Fruit fly (Drosophila melanogaster) S2 (cell line): Measurements from ENCODE around the gene zye.

Experiments used
- CG8478 ChIP-seq: fragments of >200 bp; optimal IDR thresholded peaks from 2 replicates; lab custom pipeline; 2018
- CTCF ChIP-seq, 2 experiments: fragments of >200 bp; optimal IDR thresholded peaks; 2 replicates each; lab custom pipeline; 2018

Gene zye

DNA sequence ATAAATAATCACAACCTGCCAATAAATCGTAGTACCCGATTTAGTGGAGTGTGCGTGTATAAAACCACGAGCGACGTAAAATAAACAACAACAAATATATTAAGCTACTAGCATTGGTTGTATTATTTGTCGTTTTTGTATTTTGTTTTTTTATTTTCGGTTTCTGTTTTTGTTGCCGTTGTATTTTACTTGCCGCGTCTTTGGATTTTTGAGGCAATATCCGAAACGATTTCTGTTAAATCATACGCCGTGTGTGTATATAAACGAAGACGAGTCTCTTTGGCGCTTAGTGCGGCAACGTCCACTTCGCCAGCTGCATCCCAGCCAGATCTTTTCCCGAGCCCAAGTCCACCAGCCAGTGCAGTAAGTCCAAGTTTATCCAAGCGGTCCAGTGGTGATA is at the start of gene zye:
zye (plus strand) TSS at position 301 of the 400 bp plus-strand sequence.
- TF ChIP-seq CG8478 (lab: Kevin White, UChicago) (no peak), CTCF (optimal IDR thresholded peaks at IDR 0.05; lab: Kevin White, UChicago) (no peak)

- TF ChIP-seq CG8478 (lab: Kevin White, UChicago), result no peak
- TF ChIP-seq CTCF (optimal IDR thresholded peaks at IDR 0.05; lab: Kevin White, UChicago), result no peak
Measured at dm6 chr3L:20366074-20366473, 47.3 kb upstream of the zye start.

- TF ChIP-seq CTCF (optimal IDR thresholded peaks at IDR 0.05; lab: Kevin White, UChicago), result no peak
- no peak for TF ChIP-seq CG8478 (lab: Kevin White, UChicago)
Measured at dm6 chr3L:20366674-20367372, 46.6 kb upstream of the zye start, which contains the start of the genes Toll-9 and in. TSS of gene Toll-9 (minus strand) at chr3L:20366724. TSS of gene in (plus strand) at chr3L:20367198.

DNA sequence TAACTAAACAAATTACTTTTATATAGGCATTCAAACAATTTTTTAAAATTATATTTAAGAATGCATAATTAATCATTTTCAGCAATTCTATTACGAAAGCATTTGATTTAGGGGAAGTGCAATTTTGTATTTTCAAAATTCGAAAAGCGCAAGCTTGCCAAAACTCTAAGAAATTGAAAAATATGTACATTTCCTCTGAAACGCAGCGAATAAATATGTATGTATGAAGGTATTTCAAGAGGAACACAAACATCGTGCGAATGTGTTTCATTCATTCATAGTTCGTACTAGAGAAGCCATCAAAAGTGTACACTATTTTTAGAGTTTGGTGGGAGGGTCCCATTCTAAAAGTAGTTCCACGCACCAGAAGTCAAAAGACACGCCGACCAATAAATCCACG is 43.4 kb upstream of the zye start, which contains the start of gene CG13247:
CG13247 (plus strand) TSS at position 301 of the 400 bp plus-strand sequence.
- no peak for TF ChIP-seq CTCF (optimal IDR thresholded peaks at IDR 0.05; lab: Kevin White, UChicago)
- TF ChIP-seq CG8478 (lab: Kevin White, UChicago), result no peak

DNA sequence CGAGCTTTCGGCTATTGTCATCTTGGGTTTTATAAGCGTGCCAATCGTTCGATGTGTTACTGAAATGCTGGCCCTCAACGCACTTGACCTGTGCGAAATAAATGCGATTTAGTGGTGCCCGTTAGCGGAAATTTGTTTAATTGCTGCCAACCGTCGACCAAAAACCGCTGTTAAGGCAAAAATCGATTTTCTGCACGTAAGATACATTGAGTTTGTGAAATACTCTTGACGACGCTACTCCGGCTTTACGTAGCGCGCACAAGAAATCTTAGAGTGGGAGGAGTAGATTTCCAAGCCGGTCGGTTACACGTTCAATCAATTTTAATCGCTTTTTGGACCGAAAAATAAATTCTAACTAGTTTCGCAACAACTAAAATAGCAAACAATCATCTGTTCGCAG is 37.9 kb upstream of the zye start:
- TF ChIP-seq CTCF (optimal IDR thresholded peaks at IDR 0.05; lab: Kevin White, UChicago) (no peak), CG8478 (lab: Kevin White, UChicago) (no peak)

DNA sequence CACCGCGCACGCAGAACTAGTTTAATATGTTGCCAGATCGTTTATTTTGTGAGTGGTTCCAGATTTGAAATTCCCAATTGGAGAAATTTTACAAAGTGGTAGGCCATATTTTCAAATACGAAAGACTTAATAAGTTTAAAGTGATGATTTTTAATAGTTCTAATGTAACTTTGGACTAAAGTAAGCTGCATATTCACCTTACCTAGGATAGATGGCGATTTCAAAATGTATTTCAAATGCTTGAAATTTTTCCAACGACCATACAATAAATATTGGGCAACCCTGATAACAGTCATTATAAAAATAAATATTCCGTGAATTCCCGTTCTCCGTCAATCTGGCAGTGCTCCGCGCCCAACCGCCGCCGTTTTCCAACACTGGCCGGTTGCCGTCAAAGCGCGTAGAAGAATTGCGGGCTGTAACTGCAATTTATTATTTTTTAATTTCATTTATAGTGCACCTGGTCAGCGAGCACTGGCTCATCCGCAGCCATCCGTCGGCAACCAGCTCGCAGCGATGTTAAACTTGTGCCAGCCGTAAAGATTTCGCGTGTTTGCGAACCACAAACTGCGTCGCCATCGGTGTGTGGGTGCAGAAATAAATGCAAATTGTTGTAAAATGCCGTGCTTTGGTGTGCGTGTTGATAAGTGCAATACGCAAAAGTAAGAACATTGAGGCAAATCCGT is 37.4 kb upstream of the zye start, which contains the start of the genes Ide and RhoBTB:
Ide (minus strand) TSS at position 19 of the 686 bp plus-strand sequence.
RhoBTB (plus strand) TSS at position 365 of the 686 bp plus-strand sequence.
- TF ChIP-seq CTCF (optimal IDR thresholded peaks at IDR 0.05; lab: Kevin White, UChicago) (no peak), CG8478 (lab: Kevin White, UChicago) (no peak)

DNA sequence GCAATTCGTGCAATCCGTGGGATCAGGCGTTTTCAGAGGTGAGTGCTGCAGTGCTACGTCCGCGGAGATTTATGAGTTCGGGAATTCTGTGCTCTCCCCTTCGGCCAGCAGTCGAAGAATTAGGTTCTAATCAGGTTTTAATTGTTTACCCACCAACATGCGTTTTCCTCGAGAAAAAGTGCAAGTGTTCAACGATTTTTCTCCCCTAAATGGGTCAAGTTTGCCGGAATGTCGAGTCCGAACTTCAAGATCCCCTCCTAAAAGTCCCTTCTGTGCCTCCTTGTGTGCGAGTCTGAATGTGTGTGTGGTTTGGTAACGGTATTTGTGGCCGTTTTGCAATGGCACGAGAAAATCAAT is 36.9 kb upstream of the zye start:
- TF ChIP-seq CG8478 (lab: Kevin White, UChicago) (no peak), CTCF (optimal IDR thresholded peaks at IDR 0.05; lab: Kevin White, UChicago) (no peak)

- TF ChIP-seq CTCF (optimal IDR thresholded peaks at IDR 0.05; lab: Kevin White, UChicago), result no peak
- TF ChIP-seq CG8478 (lab: Kevin White, UChicago), result no peak
Measured at dm6 chr3L:20379496-20379895, 33.9 kb upstream of the zye start.

dm6 chr3L:20384086-20384810 is 29.2 kb upstream of the zye start, which contains the start of the genes CG5498 and fbl:
TSS of gene CG5498 (minus strand) at chr3L:20384109.
TSS of gene fbl (plus strand) at chr3L:20384429.
- TF ChIP-seq CG8478 (lab: Kevin White, UChicago) (no peak), CTCF (optimal IDR thresholded peaks at IDR 0.05; lab: Kevin White, UChicago) (no peak)

- TF ChIP-seq CTCF (optimal IDR thresholded peaks at IDR 0.05; lab: Kevin White, UChicago), result no peak
- no peak for TF ChIP-seq CG8478 (lab: Kevin White, UChicago)
Measured at dm6 chr3L:20385006-20385405, 28.4 kb upstream of the zye start.

DNA sequence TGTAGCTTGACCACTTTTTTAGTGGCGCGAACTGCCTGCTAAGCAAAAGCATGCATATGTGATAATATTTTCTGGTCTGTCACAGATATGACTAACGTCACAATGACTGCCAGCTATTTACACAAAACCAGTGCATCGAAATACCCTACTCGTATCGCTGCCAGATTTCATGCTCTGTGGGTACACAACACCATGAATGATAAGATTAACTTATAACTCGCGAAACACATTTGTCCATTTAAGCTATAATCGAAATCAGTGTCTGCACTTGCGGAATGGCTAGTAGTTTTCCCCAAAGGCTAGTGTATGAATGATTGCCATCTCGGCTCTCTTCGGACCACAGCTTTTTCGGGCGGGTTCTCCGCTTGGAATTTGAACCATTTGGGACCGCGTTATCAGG is 28.0 kb upstream of the zye start:
- no peak for TF ChIP-seq CTCF (optimal IDR thresholded peaks at IDR 0.05; lab: Kevin White, UChicago)

dm6 chr3L:20385969-20386370 is 27.4 kb upstream of the zye start:
- TF ChIP-seq CTCF (optimal IDR thresholded peaks at IDR 0.05; lab: Kevin White, UChicago), result no peak
- no peak for TF ChIP-seq CG8478 (lab: Kevin White, UChicago)

DNA sequence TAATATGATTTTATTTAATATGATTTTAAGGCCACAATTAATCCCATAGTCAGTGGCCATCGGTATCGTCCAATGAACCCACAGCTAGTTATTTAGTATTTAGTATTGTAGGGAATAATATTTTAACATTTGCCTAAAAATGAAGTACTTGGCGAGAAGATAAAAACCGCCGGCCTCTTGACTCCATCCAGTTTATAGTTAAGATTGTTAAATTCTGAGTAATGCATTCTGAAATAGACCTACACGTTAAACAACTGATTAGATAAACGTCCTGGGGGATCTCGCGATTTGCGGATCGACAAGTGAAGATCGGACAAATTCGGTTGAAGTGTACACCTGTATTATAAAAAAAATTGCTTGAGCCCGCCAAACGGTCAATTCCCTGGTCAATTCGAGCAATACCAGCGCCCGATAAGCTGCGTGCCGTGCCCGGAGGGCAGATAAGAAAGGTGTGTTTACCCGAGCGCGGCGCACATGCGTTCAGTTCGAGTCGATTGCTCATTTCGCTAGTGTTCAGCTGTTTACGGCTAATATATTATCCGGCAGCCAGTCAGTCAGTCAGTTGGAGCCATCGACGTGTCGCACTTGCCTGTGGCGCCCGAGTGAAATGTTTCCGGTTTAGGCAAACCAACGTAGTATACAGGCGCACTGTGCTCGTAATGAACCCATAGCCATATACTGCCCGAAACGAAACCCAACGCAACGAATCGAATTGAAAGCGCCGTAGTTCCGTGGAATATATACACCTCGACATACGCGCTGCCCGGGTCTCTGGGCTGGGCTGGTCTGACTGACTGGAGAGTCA is 26.2 kb upstream of the zye start:
- TF ChIP-seq CG8478 (lab: Kevin White, UChicago) (no peak), CTCF (optimal IDR thresholded peaks at IDR 0.05; lab: Kevin White, UChicago) (no peak)

DNA sequence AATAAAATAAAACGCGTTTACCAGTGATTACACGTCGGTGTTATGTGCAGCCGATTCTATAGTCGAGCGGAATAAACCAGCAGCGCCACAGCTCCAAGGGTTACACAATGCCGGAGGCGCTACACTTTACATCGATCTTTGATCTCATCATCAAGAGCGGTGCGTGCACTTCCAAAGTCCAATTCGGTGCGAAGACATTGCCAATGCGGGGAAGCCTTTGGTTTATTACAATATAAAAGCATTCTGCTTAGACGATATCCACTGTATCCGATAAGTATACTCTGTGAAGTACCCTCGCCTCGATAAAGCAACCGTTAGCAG is 25.6 kb upstream of the zye start:
- TF ChIP-seq CG8478 (lab: Kevin White, UChicago) (no peak), CTCF (optimal IDR thresholded peaks at IDR 0.05; lab: Kevin White, UChicago) (no peak)
